Fruit fly (Drosophila melanogaster): Measurements from ENCODE around the gene brwl.

brwl gene

DNA sequence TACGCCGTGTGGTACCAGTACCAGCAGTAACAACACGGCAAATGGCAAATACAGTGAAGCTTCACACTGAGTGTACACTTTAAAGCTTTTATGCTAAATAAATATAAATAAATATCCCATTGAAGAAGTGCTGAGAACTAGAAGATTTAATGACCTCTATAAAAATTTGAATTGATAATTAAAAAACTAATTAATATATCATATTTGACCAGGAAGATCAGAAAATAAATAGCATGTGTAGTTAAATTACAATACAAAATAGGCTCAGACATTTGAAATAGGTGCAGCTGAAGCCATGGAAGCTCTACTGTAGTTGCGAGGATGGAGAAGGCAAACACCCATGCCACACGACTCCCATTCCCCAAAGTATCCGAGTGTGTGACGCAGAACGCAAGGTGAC lies 4.2 kb upstream of the brwl start (continued):
- TF ChIP-seq bcd (GFP tag; optimal IDR thresholded peaks at IDR 0.05), result peak; percentile 50
- TF ChIP-seq slbo (GFP tag; IDR thresholded peaks at IDR 0.05), result peak; percentile 35; the same call in 1 of the 2 replicates
- TF ChIP-seq Dek (tag; optimal IDR thresholded peaks at IDR 0.05), result peak; percentile 46
- TF ChIP-seq Awh (GFP tag; IDR thresholded peaks at IDR 0.05), result no peak
- TF ChIP-seq otp (GFP tag; IDR thresholded peaks at IDR 0.05), result no peak
- TF ChIP-seq Dfd (GFP tag; optimal IDR thresholded peaks at IDR 0.05), result no peak
- TF ChIP-seq CG18011 (GFP tag; optimal IDR thresholded peaks at IDR 0.05), result no peak
- TF ChIP-seq Chrac-16 (GFP tag; optimal IDR thresholded peaks at IDR 0.05), result no peak
- TF ChIP-seq HmgD (GFP tag; optimal IDR thresholded peaks at IDR 0.05), result no peak
- TF ChIP-seq CG17912 (GFP tag; optimal IDR thresholded peaks at IDR 0.05), result no peak
- TF ChIP-seq CG7271 (tag; optimal IDR thresholded peaks at IDR 0.05), result no peak
- no peak for TF ChIP-seq CG30431 (GFP tag; optimal IDR thresholded peaks at IDR 0.05)
- TF ChIP-seq gce (GFP tag; IDR thresholded peaks at IDR 0.05), result no peak
- no peak for TF ChIP-seq CG2129 (GFP tag; IDR thresholded peaks at IDR 0.05; ENCODE audit: partially characterized antibody)
- TF ChIP-seq CG10321 (GFP tag; IDR thresholded peaks at IDR 0.05), result no peak
- no peak for TF ChIP-seq fd64A (GFP tag; optimal IDR thresholded peaks at IDR 0.05)
- TF ChIP-seq CG17802 (tag; optimal IDR thresholded peaks at IDR 0.05), result no peak
- TF ChIP-seq Lhr (GFP tag; optimal IDR thresholded peaks at IDR 0.05), result no peak
- TF ChIP-seq lola (GFP tag; optimal IDR thresholded peaks at IDR 0.05), result no peak
- peak; percentile 57 for TF ChIP-seq Ptx1 (GFP tag; IDR thresholded peaks at IDR 0.05)
- peak; percentile 2 for TF ChIP-seq CG5180 (GFP tag; optimal IDR thresholded peaks at IDR 0.05)
- TF ChIP-seq psq (GFP tag; optimal IDR thresholded peaks at IDR 0.05), result no peak
- no peak for TF ChIP-seq unc-4 (GFP tag; IDR thresholded peaks at IDR 0.05; ENCODE audit: partially characterized antibody)
- TF ChIP-seq CG1647 (GFP tag; optimal IDR thresholded peaks at IDR 0.05), result no peak
- no peak for TF ChIP-seq sna (GFP tag; IDR thresholded peaks at IDR 0.05; ENCODE audit: partially characterized antibody)
- no peak for TF ChIP-seq tna (GFP tag; IDR thresholded peaks at IDR 0.05; ENCODE audit: partially characterized antibody)
- no peak for TF ChIP-seq CG7786 (GFP tag; optimal IDR thresholded peaks at IDR 0.05)
- no peak for TF ChIP-seq Kr (GFP tag; optimal IDR thresholded peaks at IDR 0.05)
- peak; percentile 83 for TF ChIP-seq Ets65A (GFP tag)
- TF ChIP-seq CG11398 (GFP tag; optimal IDR thresholded peaks at IDR 0.05), result no peak
- TF ChIP-seq CG18599 (GFP tag; optimal IDR thresholded peaks at IDR 0.05), result peak; percentile 68
- no peak for TF ChIP-seq tin (GFP tag; optimal IDR thresholded peaks at IDR 0.05)
- 0 out of 2 replicates have a peak, but pooled peaks have one; percentile 33 for TF ChIP-seq CG32767 (GFP tag; IDR thresholded peaks at IDR 0.05)
- TF ChIP-seq bsh (GFP tag; optimal IDR thresholded peaks at IDR 0.05), result peak; percentile 16 to 21
- TF ChIP-seq cas (GFP tag; IDR thresholded peaks at IDR 0.05), result no peak
- TF ChIP-seq CG17186 (GFP tag; optimal IDR thresholded peaks at IDR 0.05), result no peak
- TF ChIP-seq CG12391 (tag; optimal IDR thresholded peaks at IDR 0.05), result peak; percentile 49
- TF ChIP-seq Drgx (GFP tag; IDR thresholded peaks at IDR 0.05), result peak; percentile 72
- no peak for TF ChIP-seq z (GFP tag; IDR thresholded peaks at IDR 0.05)
- TF ChIP-seq CG34224 (GFP tag; IDR thresholded peaks at IDR 0.05; ENCODE audit: partially characterized antibody), result no peak
- no peak for TF ChIP-seq Dp (GFP tag; optimal IDR thresholded peaks at IDR 0.05)
- no peak for TF ChIP-seq vnd (GFP tag; IDR thresholded peaks at IDR 0.05; ENCODE audit: partially characterized antibody)
- no peak for TF ChIP-seq CG11723 (GFP tag; optimal IDR thresholded peaks at IDR 0.05)
- TF ChIP-seq CG30403 (GFP tag; optimal IDR thresholded peaks at IDR 0.05), result peak; percentile 50
- TF ChIP-seq CrebB (tag; optimal IDR thresholded peaks at IDR 0.05), result no peak
- no peak for TF ChIP-seq CG4707 (GFP tag; optimal IDR thresholded peaks at IDR 0.05)
- TF ChIP-seq tll (GFP tag; optimal IDR thresholded peaks at IDR 0.05), result no peak
- peak; percentile 21 for TF ChIP-seq Vsx1 (GFP tag; optimal IDR thresholded peaks at IDR 0.05)
- no peak for TF ChIP-seq Lim3 (GFP tag; IDR thresholded peaks at IDR 0.05)
- no peak for TF ChIP-seq Sry-β (GFP tag; optimal IDR thresholded peaks at IDR 0.05)
